Fruit fly (Drosophila melanogaster): Measurements from ENCODE around the gene CG9536.

The CG9536 gene

DNA sequence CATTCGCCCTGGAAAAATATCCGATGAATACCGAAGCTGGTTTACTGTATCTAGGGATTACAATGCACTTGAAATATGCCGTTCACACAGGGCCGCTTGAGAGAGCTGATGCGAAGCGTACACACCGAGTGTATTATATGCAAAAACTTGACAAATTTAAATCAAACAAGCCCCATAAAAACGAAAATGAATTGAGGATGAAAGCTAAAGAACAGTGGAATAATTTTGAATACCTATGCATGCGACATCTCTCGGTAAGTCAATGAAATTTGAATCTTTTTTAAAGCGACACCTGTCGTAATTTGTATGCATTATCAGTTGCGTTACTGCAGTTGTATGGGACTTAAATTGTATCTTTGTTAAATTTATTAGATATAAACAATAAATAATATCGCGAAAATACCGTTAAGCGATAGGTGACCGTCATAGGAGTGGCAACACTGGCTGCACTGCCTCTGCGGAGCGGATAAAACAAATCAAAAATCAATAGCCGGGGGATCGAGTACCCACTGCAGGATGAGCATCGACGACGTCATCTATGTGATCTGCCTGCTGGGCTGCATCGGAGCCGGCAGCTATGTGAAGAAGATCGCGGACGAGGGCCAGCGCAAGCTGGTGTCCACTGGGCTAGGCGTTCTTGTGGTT is 20.7 kb downstream of the CG9536 start, which contains the start of gene frj (continued):
- TF ChIP-seq tll (GFP tag; optimal IDR thresholded peaks at IDR 0.05) (peak in 1 of 2 experiments; percentile 91), CG2875 (GFP tag; optimal IDR thresholded peaks at IDR 0.05) (peak; percentile 55), PHDP (tag; optimal IDR thresholded peaks at IDR 0.05) (peak; percentile 53), ap (GFP tag; IDR thresholded peaks at IDR 0.05) (no peak), Hey (tag; optimal IDR thresholded peaks at IDR 0.05) (no peak), HHEX (GFP tag; optimal IDR thresholded peaks at IDR 0.05) (no peak), wor (GFP tag; IDR thresholded peaks at IDR 0.05) (no peak), CG6272 (GFP tag; IDR thresholded peaks at IDR 0.05) (peak; percentile 52), Eip74EF (GFP tag; optimal IDR thresholded peaks at IDR 0.05) (peak in 1 of 2 experiments; percentile 39), CG17359 (tag; optimal IDR thresholded peaks at IDR 0.05) (peak; percentile 57), MBD-R2 (GFP tag; IDR thresholded peaks at IDR 0.05) (peak; percentile 56), sens-2 (GFP tag; IDR thresholded peaks at IDR 0.05) (no peak), eyg (GFP tag; optimal IDR thresholded peaks at IDR 0.05) (peak; percentile 42), Antp (GFP tag; optimal IDR thresholded peaks at IDR 0.05) (peak; percentile 79), CG10543 (GFP tag; optimal IDR thresholded peaks at IDR 0.05) (peak; percentile 6), Dref (GFP tag; IDR thresholded peaks at IDR 0.05) (peak; percentile 51), bcd (GFP tag; optimal IDR thresholded peaks at IDR 0.05) (peak; percentile 68), fd96Cb (tag; optimal IDR thresholded peaks at IDR 0.05) (peak; percentile 52), dan (GFP tag; IDR thresholded peaks at IDR 0.05) (no peak), CG34422 (GFP tag; IDR thresholded peaks at IDR 0.05) (peak; percentile 62; the same call in 1 of the 3 replicates), jigr1 (GFP tag; IDR thresholded peaks at IDR 0.05) (0 out of 3 replicates have a peak, but pooled peaks have one; percentile 27), CG10274 (GFP tag; optimal IDR thresholded peaks at IDR 0.05) (no peak), cwo (GFP tag; optimal IDR thresholded peaks at IDR 0.05) (no peak), phol (tag; optimal IDR thresholded peaks at IDR 0.05) (peak; percentile 80), dati (GFP tag; IDR thresholded peaks at IDR 0.05) (no peak), CG31224 (GFP tag; IDR thresholded peaks at IDR 0.05) (0 out of 2 replicates have a peak, but pooled peaks have one; percentile 25), sens (GFP tag) (peak; percentile 91), CG6683 (GFP tag; optimal IDR thresholded peaks at IDR 0.05) (no peak), dpn (GFP tag; optimal IDR thresholded peaks at IDR 0.05) (peak; percentile 76 to 79), Jarid2 (GFP tag; optimal IDR thresholded peaks at IDR 0.05) (no peak), CG4707 (GFP tag; optimal IDR thresholded peaks at IDR 0.05) (no peak), ATbp (GFP tag; optimal IDR thresholded peaks at IDR 0.05) (peak; percentile 6), CG15514 (GFP tag; optimal IDR thresholded peaks at IDR 0.05) (peak; percentile 68), Dfd (GFP tag; optimal IDR thresholded peaks at IDR 0.05) (peak in 1 of 2 experiments; percentile 62), fru (optimal IDR thresholded peaks at IDR 0.05) (no peak), CG7928 (GFP tag; optimal IDR thresholded peaks at IDR 0.05) (peak; percentile 54), CG13123 (GFP tag; optimal IDR thresholded peaks at IDR 0.05) (peak; percentile 33), pum (GFP tag; optimal IDR thresholded peaks at IDR 0.05) (peak; percentile 68), CG13775 (GFP tag; optimal IDR thresholded peaks at IDR 0.05) (peak; percentile 69), repo (GFP tag; optimal IDR thresholded peaks at IDR 0.05) (peak; percentile 27), CG13287 (GFP tag; IDR thresholded peaks at IDR 0.05; ENCODE audit: partially characterized antibody) (peak; percentile 67), gem (tag; optimal IDR thresholded peaks at IDR 0.05) (peak; percentile 76), z (GFP tag; IDR thresholded peaks at IDR 0.05) (0 out of 3 replicates have a peak, but pooled peaks have one; percentile 38), lola (GFP tag; optimal IDR thresholded peaks at IDR 0.05) (peak in 2 of 3 experiments; percentile 26 to 91), CG42726 (GFP tag; IDR thresholded peaks at IDR 0.05; ENCODE audit: partially characterized antibody) (peak; percentile 59; the same call in 1 of the 2 replicates), sr (GFP tag; IDR thresholded peaks at IDR 0.05) (0 out of 3 replicates have a peak, but pooled peaks have one; percentile 12), lilli (GFP tag; optimal IDR thresholded peaks at IDR 0.05) (peak; percentile 70), CG18619 (GFP tag; optimal IDR thresholded peaks at IDR 0.05) (peak; percentile 45)
